Fruit fly (Drosophila melanogaster): ENCODE results near the gene CG8607.
A peak's percentile ranks its signal among the peaks of the same experiment; 100 is the strongest.

CG8607 gene

DNA sequence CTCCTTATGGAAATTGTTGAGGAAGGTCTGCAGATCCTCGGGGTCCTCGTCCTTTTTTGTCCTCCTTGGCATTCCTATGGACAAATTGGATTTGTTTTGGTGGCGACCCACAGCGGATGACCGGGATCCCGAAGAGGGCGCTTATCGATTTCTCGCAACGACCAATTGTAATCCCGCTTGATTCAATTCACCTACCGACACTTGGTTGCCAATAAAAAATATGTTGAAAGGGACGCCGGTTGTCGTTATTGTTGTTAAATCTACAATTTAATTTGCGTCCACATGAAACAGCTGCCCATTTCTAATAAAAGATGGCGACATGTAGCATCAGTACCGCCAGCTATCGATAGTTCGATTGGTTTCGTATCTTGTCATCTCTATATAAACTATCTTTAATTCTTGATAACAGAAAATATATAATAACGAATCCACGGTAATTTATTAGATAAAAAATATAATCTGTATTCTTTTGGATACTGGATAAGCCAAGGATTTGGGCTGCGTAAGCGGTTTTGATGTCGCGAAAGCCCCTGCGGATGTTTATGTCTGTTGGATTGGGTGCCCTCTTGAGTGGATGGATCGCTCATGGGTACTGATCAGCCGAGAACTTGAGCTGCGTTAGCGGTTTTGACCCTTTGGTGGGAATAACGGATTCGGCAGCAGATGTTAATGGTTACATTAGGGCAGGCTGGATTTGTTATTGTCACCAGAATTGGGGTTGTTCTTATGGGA lies 36.7 kb downstream of the CG8607 start, which contains the start of gene CTCF:
Gene CTCF, minus strand, starts transcription at position 328 of the 732 bp plus-strand sequence.
- peak; percentile 22 for TF ChIP-seq CG14711 (tag; optimal IDR thresholded peaks at IDR 0.05)
- peak; percentile 40 for TF ChIP-seq Mnt (GFP tag; optimal IDR thresholded peaks at IDR 0.05)
- TF ChIP-seq Crg-1 (GFP tag; optimal IDR thresholded peaks at IDR 0.05) = no peak
- peak; percentile 49 for TF ChIP-seq tj (GFP tag; optimal IDR thresholded peaks at IDR 0.05)
- peak; percentile 43 for TF ChIP-seq bab1 (GFP tag; optimal IDR thresholded peaks at IDR 0.05)
- TF ChIP-seq CG12768 (GFP tag; optimal IDR thresholded peaks at IDR 0.05) = no peak
- peak; percentile 22 for TF ChIP-seq cic (GFP tag; optimal IDR thresholded peaks at IDR 0.05)
- TF ChIP-seq CG7101 (tag; optimal IDR thresholded peaks at IDR 0.05) = peak; percentile 29
- peak; percentile 53 for TF ChIP-seq pad (GFP tag; optimal IDR thresholded peaks at IDR 0.05)
- TF ChIP-seq CG11617 (GFP tag; optimal IDR thresholded peaks at IDR 0.05) = peak; percentile 31

DNA sequence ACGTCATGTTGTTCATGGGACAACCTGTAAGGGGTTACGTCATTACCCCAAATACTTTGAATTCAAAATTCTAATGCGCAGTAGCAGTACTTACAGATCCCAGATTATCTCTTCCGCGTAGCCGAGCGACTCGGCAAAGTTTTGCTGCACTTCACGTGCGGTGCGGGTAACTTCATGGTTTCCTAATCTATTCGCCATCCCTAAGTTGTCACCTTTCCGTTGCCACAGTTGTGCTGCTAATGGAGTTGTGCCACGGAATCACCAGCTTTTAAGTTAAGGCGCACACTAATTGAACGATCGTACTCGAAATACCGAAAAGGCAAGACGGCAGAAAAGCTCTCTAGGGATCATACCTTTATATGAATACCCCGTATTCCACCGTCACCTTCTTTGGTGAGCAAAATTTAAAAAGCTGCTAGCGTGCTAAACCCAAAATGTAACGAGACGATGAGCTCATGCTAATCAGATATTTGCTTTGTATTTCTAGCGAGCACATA lies 40.0 kb downstream of the CG8607 start, which contains the start of gene pst:
Gene pst, minus strand, starts transcription at position 437 of the 497 bp plus-strand sequence.
- TF ChIP-seq cnc (optimal IDR thresholded peaks at IDR 0.05) (no peak), Hr96 (GFP tag; optimal IDR thresholded peaks at IDR 0.05) (peak; percentile 53), CG7045 (GFP tag; optimal IDR thresholded peaks at IDR 0.05) (no peak), CG7101 (tag; optimal IDR thresholded peaks at IDR 0.05) (peak; percentile 43), pad (GFP tag; optimal IDR thresholded peaks at IDR 0.05) (no peak), CG5204 (GFP tag; optimal IDR thresholded peaks at IDR 0.05) (no peak), CG12768 (GFP tag; optimal IDR thresholded peaks at IDR 0.05) (no peak), CG1620 (GFP tag; optimal IDR thresholded peaks at IDR 0.05) (peak; percentile 46), ovo (GFP tag; optimal IDR thresholded peaks at IDR 0.05) (no peak), tj (GFP tag; optimal IDR thresholded peaks at IDR 0.05) (no peak), Crg-1 (GFP tag; optimal IDR thresholded peaks at IDR 0.05) (no peak), CG33017 (tag; optimal IDR thresholded peaks at IDR 0.05) (peak; percentile 12), bab1 (GFP tag; optimal IDR thresholded peaks at IDR 0.05) (peak; percentile 10), toe (GFP tag; optimal IDR thresholded peaks at IDR 0.05) (no peak), Mnt (GFP tag; optimal IDR thresholded peaks at IDR 0.05) (peak; percentile 56), CG11617 (GFP tag; optimal IDR thresholded peaks at IDR 0.05) (peak; percentile 39), kay (GFP tag; ENCODE audit: borderline replicate concordance) (no peak)

DNA sequence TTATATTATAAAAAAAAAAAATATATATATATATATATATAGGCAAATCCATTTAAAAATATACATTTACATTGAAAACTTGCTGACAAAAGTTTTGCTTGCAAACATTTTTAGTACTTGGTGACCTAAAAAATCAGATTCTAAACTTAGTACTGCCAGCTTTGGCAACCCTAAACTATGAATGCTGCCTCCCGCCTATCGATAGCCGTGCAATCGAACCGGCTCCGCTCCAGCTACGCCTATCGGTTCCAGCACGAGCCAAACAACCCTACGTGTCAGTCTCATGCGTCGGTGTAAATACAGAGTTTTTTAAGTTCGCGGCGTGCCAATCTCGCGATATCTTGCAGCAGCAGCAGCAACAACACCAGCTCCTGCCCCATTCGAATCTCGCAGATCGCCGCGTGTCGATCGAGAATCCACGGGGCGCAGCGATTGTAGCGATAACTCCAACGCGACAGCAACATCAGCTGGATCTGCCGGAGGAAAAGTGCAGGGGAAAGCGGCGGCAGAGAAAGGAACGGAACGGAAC lies 40.5 kb downstream of the CG8607 start, which contains the start of gene Sec63:
Gene Sec63, plus strand, starts transcription at position 238 of the 529 bp plus-strand sequence.
- peak; percentile 49 for TF ChIP-seq ovo (GFP tag; optimal IDR thresholded peaks at IDR 0.05)
- peak; percentile 46 for TF ChIP-seq Hr96 (GFP tag; optimal IDR thresholded peaks at IDR 0.05)
- no peak for TF ChIP-seq Clk (GFP tag; optimal IDR thresholded peaks at IDR 0.05)
- TF ChIP-seq pad (GFP tag; optimal IDR thresholded peaks at IDR 0.05) = peak; percentile 42
- peak; percentile 12 for TF ChIP-seq Mnt (GFP tag; optimal IDR thresholded peaks at IDR 0.05)
- no peak for TF ChIP-seq CG33017 (tag; optimal IDR thresholded peaks at IDR 0.05)
- TF ChIP-seq CG1620 (GFP tag; optimal IDR thresholded peaks at IDR 0.05) = peak; percentile 40
- TF ChIP-seq CG11617 (GFP tag; optimal IDR thresholded peaks at IDR 0.05) = peak; percentile 5
- peak; percentile 98 for TF ChIP-seq CG14711 (tag; optimal IDR thresholded peaks at IDR 0.05)
- TF ChIP-seq CG7045 (GFP tag; optimal IDR thresholded peaks at IDR 0.05) = no peak
- TF ChIP-seq kay (GFP tag; ENCODE audit: borderline replicate concordance) = no peak

DNA sequence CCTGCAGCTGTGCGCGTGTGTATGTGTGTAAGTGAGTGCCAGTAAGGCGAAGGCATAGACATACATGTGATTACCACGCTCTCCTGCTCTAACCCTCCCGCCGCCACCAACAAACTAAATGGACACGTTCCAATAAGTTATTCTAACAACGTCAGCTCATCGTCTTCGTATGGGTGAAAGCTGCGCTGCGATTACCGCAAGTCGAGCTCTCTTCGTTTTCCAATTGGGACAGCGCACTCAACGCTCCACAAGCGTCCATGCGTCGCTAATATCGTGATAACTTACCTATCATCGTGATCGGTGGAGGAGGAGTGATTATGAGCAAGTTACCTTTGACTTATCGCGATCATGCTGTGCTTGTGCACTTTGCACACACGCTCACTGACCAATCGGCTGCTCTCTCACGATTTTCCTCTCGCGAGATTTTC lies 41.2 kb downstream of the CG8607 start:
- no peak for TF ChIP-seq cnc (optimal IDR thresholded peaks at IDR 0.05)
- TF ChIP-seq Clk (GFP tag; optimal IDR thresholded peaks at IDR 0.05) = no peak
- TF ChIP-seq CG12768 (GFP tag; optimal IDR thresholded peaks at IDR 0.05) = peak; percentile 71
- peak; percentile 70 for TF ChIP-seq CG33017 (tag; optimal IDR thresholded peaks at IDR 0.05)
- peak; percentile 57 for TF ChIP-seq pad (GFP tag; optimal IDR thresholded peaks at IDR 0.05)
- peak; percentile 26 for TF ChIP-seq ovo (GFP tag; optimal IDR thresholded peaks at IDR 0.05)
- peak; percentile 52 for TF ChIP-seq bab1 (GFP tag; optimal IDR thresholded peaks at IDR 0.05)
- TF ChIP-seq Mnt (GFP tag; optimal IDR thresholded peaks at IDR 0.05) = peak; percentile 93
- peak; percentile 32 for TF ChIP-seq CG7045 (GFP tag; optimal IDR thresholded peaks at IDR 0.05)
- TF ChIP-seq toe (GFP tag; optimal IDR thresholded peaks at IDR 0.05) = no peak
- peak; percentile 27 for TF ChIP-seq CG7101 (tag; optimal IDR thresholded peaks at IDR 0.05)
- TF ChIP-seq cic (GFP tag; optimal IDR thresholded peaks at IDR 0.05) = peak; percentile 86
- peak; percentile 88 for TF ChIP-seq tj (GFP tag; optimal IDR thresholded peaks at IDR 0.05)
- no peak for TF ChIP-seq CG11617 (GFP tag; optimal IDR thresholded peaks at IDR 0.05)

DNA sequence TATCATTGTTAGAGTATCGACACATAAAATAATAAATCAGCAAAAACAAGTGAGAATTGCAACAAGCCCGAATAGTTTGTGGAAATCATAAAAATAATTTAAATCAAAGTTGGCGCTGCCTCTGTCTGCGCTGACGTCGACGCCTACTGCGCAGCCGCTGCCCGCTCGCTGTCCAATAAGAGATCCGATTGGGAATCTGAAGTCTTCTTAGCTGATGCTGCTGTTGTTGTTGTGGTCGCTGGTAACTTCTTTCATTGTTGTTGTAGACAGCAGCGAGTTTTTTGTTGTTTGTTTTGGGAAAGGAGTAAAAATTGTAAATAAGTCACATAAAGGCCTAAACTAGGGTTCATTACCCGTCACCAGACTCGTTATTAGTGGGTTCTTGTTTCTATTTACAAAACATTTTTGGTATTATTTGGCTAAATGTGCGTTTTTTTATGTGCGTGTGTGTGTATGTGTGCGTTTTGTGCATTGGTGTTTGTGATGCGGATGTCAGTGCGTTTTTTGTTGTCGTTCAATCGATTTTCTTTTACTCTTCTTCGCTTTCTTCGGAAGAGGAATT lies 44.9 kb downstream of the CG8607 start:
- TF ChIP-seq Clk (GFP tag; optimal IDR thresholded peaks at IDR 0.05) (no peak), toe (GFP tag; optimal IDR thresholded peaks at IDR 0.05) (no peak), CG14711 (tag; optimal IDR thresholded peaks at IDR 0.05) (no peak), CG12768 (GFP tag; optimal IDR thresholded peaks at IDR 0.05) (no peak), CG5204 (GFP tag; optimal IDR thresholded peaks at IDR 0.05) (no peak), CG11617 (GFP tag; optimal IDR thresholded peaks at IDR 0.05) (no peak), pad (GFP tag; optimal IDR thresholded peaks at IDR 0.05) (no peak), tj (GFP tag; optimal IDR thresholded peaks at IDR 0.05) (no peak), CG33017 (tag; optimal IDR thresholded peaks at IDR 0.05) (no peak), Mnt (GFP tag; optimal IDR thresholded peaks at IDR 0.05) (no peak), CG7101 (tag; optimal IDR thresholded peaks at IDR 0.05) (no peak), bab1 (GFP tag; optimal IDR thresholded peaks at IDR 0.05) (no peak), Hr96 (GFP tag; optimal IDR thresholded peaks at IDR 0.05) (no peak), cnc (optimal IDR thresholded peaks at IDR 0.05) (no peak), kay (GFP tag; ENCODE audit: borderline replicate concordance) (no peak), Crg-1 (GFP tag; optimal IDR thresholded peaks at IDR 0.05) (no peak), ovo (GFP tag; optimal IDR thresholded peaks at IDR 0.05) (no peak), cic (GFP tag; optimal IDR thresholded peaks at IDR 0.05) (no peak), CG7045 (GFP tag; optimal IDR thresholded peaks at IDR 0.05) (no peak)

All from whole organism, adult.